Worm (Caenorhabditis elegans): Measurements from ENCODE around the gene F28B4.4.

ce11 chrX:3159542-3159941 is 49.9 kb downstream of the F28B4.4 start, which contains the start of gene gcc-1:
- peak in 1 of 2 experiments; percentile 38 for TF ChIP-seq mdl-1 (tag; optimal IDR thresholded peaks at IDR 0.05)
- no peak for TF ChIP-seq pqm-1 (tag; optimal IDR thresholded peaks at IDR 0.05)
- no peak for TF ChIP-seq efl-3 (GFP tag; optimal IDR thresholded peaks at IDR 0.05)
- peak; percentile 10 for TF ChIP-seq mep-1 (tag; optimal IDR thresholded peaks at IDR 0.05)
- no peak for TF ChIP-seq skn-1 (tag; optimal IDR thresholded peaks at IDR 0.05)
- no peak for TF ChIP-seq fkh-10 (GFP tag; optimal IDR thresholded peaks at IDR 0.05)
- peak; percentile 62 for TF ChIP-seq nhr-47 (tag; optimal IDR thresholded peaks at IDR 0.05)
- TF ChIP-seq unc-62 (GFP tag; optimal IDR thresholded peaks at IDR 0.05) = no peak
